Fruit fly (Drosophila melanogaster): ENCODE data around the gene Krn.

Gene Krn

DNA sequence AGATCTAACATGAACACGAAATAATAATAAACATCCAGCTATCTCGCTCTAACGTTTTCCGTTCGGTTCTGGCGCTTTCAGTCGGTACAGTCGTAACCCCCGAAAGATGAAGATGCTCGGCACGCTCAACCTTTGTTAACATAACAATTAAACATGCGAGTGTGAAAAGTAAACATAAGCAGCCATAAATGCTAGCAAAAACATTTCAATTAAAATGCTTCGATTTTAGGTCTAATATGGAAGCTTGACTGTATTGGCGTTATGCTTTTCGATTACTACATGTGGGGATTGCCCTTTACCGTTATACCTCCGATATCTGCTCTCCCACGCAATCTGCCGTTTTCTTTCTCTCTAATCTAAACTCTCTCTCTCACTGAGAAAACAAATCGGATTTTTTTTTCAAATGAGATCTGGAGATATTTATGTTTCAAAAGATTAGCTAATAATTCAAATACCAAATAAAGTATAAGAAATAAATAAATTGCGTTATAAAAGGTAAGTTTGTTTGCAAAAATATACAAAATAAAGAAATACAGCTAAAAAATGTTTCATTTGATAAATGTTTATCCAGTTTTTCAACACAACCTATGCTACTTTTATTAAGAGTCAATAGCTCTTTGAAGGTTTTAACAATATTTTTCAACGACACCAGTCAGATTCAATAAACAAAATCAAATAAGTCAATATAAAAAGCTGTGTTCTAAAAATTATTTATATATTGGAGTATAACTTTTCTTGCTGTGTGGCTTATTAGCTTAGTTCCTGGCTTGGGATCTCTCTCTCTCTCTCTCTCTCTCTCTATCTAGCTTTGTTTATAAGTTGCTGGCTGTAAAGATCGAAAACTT lies 4.6 kb upstream of the Krn start (continued):
- peak; percentile 91 for TF ChIP-seq CG34422 (GFP tag; IDR thresholded peaks at IDR 0.05)
- TF ChIP-seq CG14014 (GFP tag; IDR thresholded peaks at IDR 0.05), result peak; percentile 92
- TF ChIP-seq nerfin-1 (tag; optimal IDR thresholded peaks at IDR 0.05), result peak; percentile 43
- TF ChIP-seq Hr78 (GFP tag; optimal IDR thresholded peaks at IDR 0.05), result peak in 1 of 2 experiments; percentile 55
- TF ChIP-seq CG32532 (GFP tag; IDR thresholded peaks at IDR 0.05), result peak; percentile 97
- TF ChIP-seq Hr39 (optimal IDR thresholded peaks at IDR 0.05), result no peak
- TF ChIP-seq fd102C (GFP tag; optimal IDR thresholded peaks at IDR 0.05), result no peak
- TF ChIP-seq Gug (GFP tag; IDR thresholded peaks at IDR 0.05), result peak; percentile 96
- peak; percentile 91 for TF ChIP-seq ab (GFP tag; optimal IDR thresholded peaks at IDR 0.05)
- peak; percentile 83 for TF ChIP-seq CG2875 (GFP tag; optimal IDR thresholded peaks at IDR 0.05)
- TF ChIP-seq CG17912 (GFP tag; optimal IDR thresholded peaks at IDR 0.05), result peak; percentile 15
- no peak for TF ChIP-seq vnd (GFP tag; IDR thresholded peaks at IDR 0.05; ENCODE audit: partially characterized antibody)
- peak; percentile 78 for TF ChIP-seq CoRest (tag; optimal IDR thresholded peaks at IDR 0.05)
- TF ChIP-seq Trl (optimal IDR thresholded peaks at IDR 0.05), result peak; percentile 50 to 72
- peak; percentile 91 for TF ChIP-seq Trl (GFP tag; optimal IDR thresholded peaks at IDR 0.05)
- peak; percentile 92 for TF ChIP-seq Ptx1 (GFP tag; IDR thresholded peaks at IDR 0.05)
- TF ChIP-seq Dip3 (GFP tag; optimal IDR thresholded peaks at IDR 0.05), result peak; percentile 95
- TF ChIP-seq cwo (GFP tag; optimal IDR thresholded peaks at IDR 0.05), result peak; percentile 86
- no peak for TF ChIP-seq Sry-β (GFP tag; optimal IDR thresholded peaks at IDR 0.05)
- TF ChIP-seq az2 (GFP tag; optimal IDR thresholded peaks at IDR 0.05), result peak; percentile 82
- peak; percentile 89 for TF ChIP-seq CG7372 (GFP tag; IDR thresholded peaks at IDR 0.05)
- TF ChIP-seq CG33557 (GFP tag; optimal IDR thresholded peaks at IDR 0.05), result peak; percentile 19
- peak; percentile 85 for TF ChIP-seq klu (GFP tag; IDR thresholded peaks at IDR 0.05)
- TF ChIP-seq ewg (GFP tag; optimal IDR thresholded peaks at IDR 0.05), result peak; percentile 68
- no peak for TF ChIP-seq cad (GFP tag; optimal IDR thresholded peaks at IDR 0.05)
- peak; percentile 92 for TF ChIP-seq CG33213 (GFP tag; optimal IDR thresholded peaks at IDR 0.05)
- TF ChIP-seq Drgx (GFP tag; IDR thresholded peaks at IDR 0.05), result peak; percentile 87
- peak; percentile 88 for TF ChIP-seq ATbp (GFP tag; optimal IDR thresholded peaks at IDR 0.05)
- TF ChIP-seq CG4404 (GFP tag; IDR thresholded peaks at IDR 0.05), result peak; percentile 76
- TF ChIP-seq CG10959 (GFP tag; IDR thresholded peaks at IDR 0.05), result peak; percentile 46; the same call in 1 of the 2 replicates
- TF ChIP-seq CG2889 (GFP tag; IDR thresholded peaks at IDR 0.05), result peak; percentile 92
- peak; percentile 98 for TF ChIP-seq Rfx (GFP tag; IDR thresholded peaks at IDR 0.05)
- TF ChIP-seq trh (GFP tag; optimal IDR thresholded peaks at IDR 0.05), result peak; percentile 59
- TF ChIP-seq CG11560 (tag; IDR thresholded peaks at IDR 0.05), result peak; percentile 82
- peak; percentile 90 for TF ChIP-seq CG9876 (GFP tag; optimal IDR thresholded peaks at IDR 0.05)
- TF ChIP-seq dysf (GFP tag; IDR thresholded peaks at IDR 0.05), result peak; percentile 93
- peak; percentile 49 for TF ChIP-seq CG3838 (GFP tag; optimal IDR thresholded peaks at IDR 0.05)
- TF ChIP-seq pita (GFP tag; optimal IDR thresholded peaks at IDR 0.05), result no peak
- TF ChIP-seq Nf-YC (tag; optimal IDR thresholded peaks at IDR 0.05), result peak; percentile 45
- peak; percentile 80 for TF ChIP-seq onecut (GFP tag; IDR thresholded peaks at IDR 0.05)
- peak; percentile 90 for TF ChIP-seq NfI (GFP tag; optimal IDR thresholded peaks at IDR 0.05)
- TF ChIP-seq CG17361 (GFP tag; IDR thresholded peaks at IDR 0.05), result peak; percentile 72
- TF ChIP-seq Oli (tag; optimal IDR thresholded peaks at IDR 0.05), result peak; percentile 73
- TF ChIP-seq CG12071 (GFP tag; optimal IDR thresholded peaks at IDR 0.05), result peak; percentile 93
- peak; percentile 72; the same call in 1 of the 4 replicates for TF ChIP-seq chinmo (GFP tag; IDR thresholded peaks at IDR 0.05; ENCODE audit: partially characterized antibody)
- peak; percentile 78 for TF ChIP-seq ap (GFP tag; IDR thresholded peaks at IDR 0.05)
- peak; percentile 91 for TF ChIP-seq luna (GFP tag; optimal IDR thresholded peaks at IDR 0.05)
- TF ChIP-seq Rx (GFP tag; IDR thresholded peaks at IDR 0.05), result peak; percentile 86
- peak; percentile 85 for TF ChIP-seq toy (GFP tag; IDR thresholded peaks at IDR 0.05)
- peak; percentile 49 for TF ChIP-seq Dref (GFP tag; IDR thresholded peaks at IDR 0.05)

All from whole organism, embryonic.